Worm (Caenorhabditis elegans) whole organism, early embryonic: Measurements from ENCODE around the gene hrde-2.
"Not testable (repeated sequence)": the region's sequence is repeated elsewhere in the genome, so short reads cannot be mapped to it uniquely, and the experiment has no call there.

ENCODE experiments used
- B0310.2 ChIP-seq: sonication (generic microtip); optimal IDR thresholded peaks from 2 replicates; lab custom pipeline; 2016; ENCODE audit warnings: mild to moderate bottlenecking, missing genetic modification characterization, missing compliant biosample characterization
- F13C5.2 ChIP-seq: sonication (generic microtip); optimal IDR thresholded peaks from 2 replicates; lab custom pipeline; 2017; ENCODE audit warnings: mild to moderate bottlenecking, missing genetic modification characterization, inconsistent platforms, missing compliant biosample characterization
- aly-1 ChIP-seq: sonication (generic microtip); optimal IDR thresholded peaks from 2 replicates; lab custom pipeline; 2016; ENCODE audit warnings: missing genetic modification characterization, missing compliant biosample characterization
- ama-1 ChIP-seq: fragments of 150-350 bp; optimal IDR thresholded peaks from 2 replicates; lab custom pipeline; 2014
- ceh-13 ChIP-seq: fragments of 200-800 bp; sonication (Bioruptor generic); optimal IDR thresholded peaks from 2 replicates; lab custom pipeline; 2018; ENCODE audit warnings: mild to moderate bottlenecking, missing genetic modification characterization, missing compliant biosample characterization
- ceh-36 ChIP-seq: sonication (generic microtip); optimal IDR thresholded peaks from 2 replicates; lab custom pipeline; 2016; ENCODE audit warnings: missing genetic modification characterization, inconsistent platforms, missing compliant biosample characterization
- ets-7 ChIP-seq: sonication (generic microtip); optimal IDR thresholded peaks from 2 replicates; lab custom pipeline; 2016; ENCODE audit warnings: missing genotype, missing genetic modification characterization, missing compliant biosample characterization
- flt-1 ChIP-seq: fragments of 200-800 bp; sonication (Bioruptor generic); IDR thresholded peaks from 2 replicates; pipeline ENCODE4 v1.3.6; 2022; ENCODE audit warnings: missing genetic modification characterization, missing compliant biosample characterization
- hmbx-1 ChIP-seq: sonication (generic microtip); optimal IDR thresholded peaks from 2 replicates; lab custom pipeline; 2016; ENCODE audit warnings: mild to moderate bottlenecking, missing genetic modification characterization, missing compliant biosample characterization
- hmg-4 ChIP-seq: fragments of 200-800 bp; sonication (Bioruptor generic); optimal IDR thresholded peaks from 2 replicates; lab custom pipeline; 2018; ENCODE audit warnings: mild to moderate bottlenecking, missing genetic modification characterization, missing compliant biosample characterization
- hnd-1 ChIP-seq: sonication (generic microtip); optimal IDR thresholded peaks from 2 replicates; lab custom pipeline; 2016; ENCODE audit warnings: missing genetic modification characterization, missing compliant biosample characterization
- pes-1 ChIP-seq: fragments of 200-800 bp; sonication (Bioruptor generic); IDR thresholded peaks from 2 replicates; pipeline ENCODE4 v1.3.6; 2022; ENCODE audit warnings: missing genetic modification reagents, missing genetic modification characterization, missing compliant biosample characterization
- scrt-1 ChIP-seq: fragments of 200-800 bp; sonication (Bioruptor generic); IDR thresholded peaks from 2 replicates; pipeline ENCODE4 v1.3.6; 2022; ENCODE audit warnings: missing genetic modification characterization, missing compliant biosample characterization
- sea-1 ChIP-seq: fragments of 200-800 bp; sonication (Bioruptor generic); conservative IDR thresholded peaks from 2 replicates; pipeline ENCODE4 v1.3.6; 2022; ENCODE audit warnings: missing genetic modification characterization, missing compliant biosample characterization
- tbx-11 ChIP-seq: fragments of 200-800 bp; sonication (Bioruptor generic); IDR thresholded peaks from 2 replicates; pipeline ENCODE4 v1.3.6; 2022; ENCODE audit warnings: missing genetic modification characterization, missing compliant biosample characterization
- tbx-37 ChIP-seq: fragments of 200-800 bp; sonication (Bioruptor generic); conservative IDR thresholded peaks from 2 replicates; pipeline ENCODE4 v1.3.6; 2022; ENCODE audit warnings: missing genetic modification reagents, missing genetic modification characterization, missing compliant biosample characterization
- tra-4 ChIP-seq: sonication (generic microtip); optimal IDR thresholded peaks from 2 replicates; lab custom pipeline; 2017; ENCODE audit warnings: missing genetic modification characterization, missing compliant biosample characterization

hrde-2 gene

ce11 chrV:15031373-15031772 lies 26.5 kb downstream of the hrde-2 start, which contains the start of gene cng-1:
Gene cng-1 (minus strand): TSS chrV:15031473.
- not testable (repeated sequence) for TF ChIP-seq ama-1; hnd-1 (tag; lab: Kevin White, UChicago); aly-1 (tag; lab: Kevin White, UChicago)

ce11 chrV:15036769-15037168 lies 31.9 kb downstream of the hrde-2 start, which contains the start of gene melo-3:
Gene melo-3 (minus strand): TSS chrV:15036869.
- not testable (repeated sequence) for TF ChIP-seq ceh-36; scrt-1 (GFP tag; lab: Robert Waterston, UW); ceh-13 (GFP tag; lab: Kevin White, UChicago)

- TF ChIP-seq sea-1: no peak
- TF ChIP-seq hmg-4 (GFP tag; lab: Kevin White, UChicago): no peak
- no peak for TF ChIP-seq hnd-1 (tag; lab: Kevin White, UChicago)
- TF ChIP-seq flt-1 (GFP tag; lab: Robert Waterston, UW): no peak
- TF ChIP-seq ets-7 (tag; lab: Kevin White, UChicago): no peak
- no peak for TF ChIP-seq scrt-1 (GFP tag; lab: Robert Waterston, UW)
These were observed 43.2 kb downstream of the hrde-2 start, which contains the start of gene sdc-3 for ce11 chrV:15048107-15048506. Gene sdc-3 (minus strand): TSS chrV:15048207.

DNA sequence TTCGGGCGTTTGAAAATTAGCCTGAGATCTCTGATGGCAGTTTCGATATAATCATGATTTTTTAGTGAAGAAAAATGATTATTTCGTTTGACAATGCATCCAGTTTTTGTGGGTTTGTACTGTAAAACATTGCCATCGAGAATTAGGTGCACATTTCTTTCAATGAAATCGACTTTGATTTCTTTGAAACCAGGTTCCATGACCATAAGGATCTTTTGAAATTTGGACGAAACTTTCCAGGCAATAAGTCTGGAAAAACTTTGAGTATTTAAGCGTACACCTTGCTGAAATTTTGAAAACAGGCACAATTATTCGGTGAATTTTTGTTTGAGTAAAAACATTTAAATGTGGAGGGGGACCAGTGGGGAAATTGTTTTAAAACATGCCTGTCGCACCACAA lies 46.8 kb downstream of the hrde-2 start:
- no peak for TF ChIP-seq tra-4 (tag; lab: Kevin White, UChicago)

ce11 chrV:15052368-15052767 lies 47.5 kb downstream of the hrde-2 start, which contains the start of the genes fbxa-82 and C25D7.5:
Gene fbxa-82 (minus strand): TSS chrV:15052530.
Gene C25D7.5 (plus strand): TSS chrV:15052650.
- TF ChIP-seq tbx-37 (GFP tag; lab: Robert Waterston, UW): no peak
- TF ChIP-seq ceh-36: no peak
- TF ChIP-seq sea-1: no peak
- no peak for TF ChIP-seq ceh-13 (GFP tag; lab: Kevin White, UChicago)
- no peak for TF ChIP-seq scrt-1 (GFP tag; lab: Robert Waterston, UW)
- TF ChIP-seq hmbx-1 (tag; lab: Kevin White, UChicago): no peak
- TF ChIP-seq tbx-11 (GFP tag; lab: Robert Waterston, UW): no peak
- no peak for TF ChIP-seq pes-1
- no peak for TF ChIP-seq F13C5.2 (tag; lab: Kevin White, UChicago)
- no peak for TF ChIP-seq hmg-4 (GFP tag; lab: Kevin White, UChicago)
- TF ChIP-seq tra-4 (tag; lab: Kevin White, UChicago): no peak
- TF ChIP-seq ets-7 (tag; lab: Kevin White, UChicago): no peak

- TF ChIP-seq hmbx-1 (tag; lab: Kevin White, UChicago) (no peak), scrt-1 (GFP tag; lab: Robert Waterston, UW) (no peak), flt-1 (GFP tag; lab: Robert Waterston, UW) (no peak), tra-4 (tag; lab: Kevin White, UChicago) (no peak), hnd-1 (tag; lab: Kevin White, UChicago) (no peak), tbx-11 (GFP tag; lab: Robert Waterston, UW) (no peak), ets-7 (tag; lab: Kevin White, UChicago) (no peak), F13C5.2 (tag; lab: Kevin White, UChicago) (no peak), ceh-13 (GFP tag; lab: Kevin White, UChicago) (no peak), B0310.2 (tag; lab: Kevin White, UChicago) (no peak), aly-1 (tag; lab: Kevin White, UChicago) (no peak), hmg-4 (GFP tag; lab: Kevin White, UChicago) (no peak), pes-1 (no peak), tbx-37 (GFP tag; lab: Robert Waterston, UW) (no peak), sea-1 (no peak), ceh-36 (no peak), ama-1 (no peak)
These were observed 49.8 kb downstream of the hrde-2 start for ce11 chrV:15054733-15055132.

DNA sequence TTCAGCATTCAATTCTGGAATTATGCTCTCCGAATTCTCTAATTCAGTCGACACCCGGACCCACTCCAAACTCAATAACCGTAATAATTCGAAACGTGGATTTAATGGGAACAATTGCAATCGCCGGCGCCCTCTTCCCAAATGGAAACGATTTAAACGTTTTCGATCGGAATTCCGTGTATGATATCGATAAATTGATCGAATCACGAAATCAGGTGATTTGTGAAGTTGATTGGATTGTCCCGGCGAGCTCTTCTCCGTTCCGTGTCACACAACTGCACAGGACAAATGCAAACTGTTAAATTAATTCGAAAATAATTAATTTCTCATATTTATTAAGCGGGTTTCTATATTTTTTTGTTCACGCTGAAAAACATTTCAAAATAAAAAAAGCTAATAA lies 51.0 kb downstream of the hrde-2 start, which contains the start of gene C25D7.16:
C25D7.16 (plus strand) TSS at position 301 of the 400 bp plus-strand sequence.
- TF ChIP-seq ama-1: no peak
- no peak for TF ChIP-seq ceh-13 (GFP tag; lab: Kevin White, UChicago)
- TF ChIP-seq scrt-1 (GFP tag; lab: Robert Waterston, UW): no peak
- no peak for TF ChIP-seq ets-7 (tag; lab: Kevin White, UChicago)
- no peak for TF ChIP-seq aly-1 (tag; lab: Kevin White, UChicago)
- TF ChIP-seq tbx-37 (GFP tag; lab: Robert Waterston, UW): no peak
- TF ChIP-seq pes-1: no peak
- TF ChIP-seq tra-4 (tag; lab: Kevin White, UChicago): no peak
- TF ChIP-seq sea-1: no peak
